Fruit fly (Drosophila melanogaster) whole organism, embryonic: ENCODE measurements around the gene CG42494.

Experiments
- Blimp-1 ChIP-seq: fragments of 200-800 bp; sonication (Bioruptor generic); optimal IDR thresholded peaks from 3 replicates; lab custom pipeline; 2018; ENCODE audit warnings: missing biosample characterization, missing genetic modification characterization, mild to moderate bottlenecking, moderate library complexity, missing genetic modification reagents
- CG11696 ChIP-seq: fragments of 200-800 bp; sonication (Bioruptor generic); IDR thresholded peaks from 2 replicates; pipeline ENCODE4 v1.3.6; 2022; ENCODE audit warnings: missing biosample characterization, missing genetic modification characterization
- CG16863 ChIP-seq: fragments of 200-800 bp; sonication (Bioruptor generic); optimal IDR thresholded peaks from 3 replicates; lab custom pipeline; 2016; ENCODE audit warnings: missing biosample characterization, missing genetic modification characterization
- CG18599 ChIP-seq: fragments of 200-800 bp; sonication (Bioruptor generic); optimal IDR thresholded peaks from 3 replicates; lab custom pipeline; 2017; ENCODE audit warnings: missing biosample characterization, missing genetic modification characterization, mild to moderate bottlenecking, moderate library complexity, missing genetic modification reagents
- CG2199 ChIP-seq: fragments of 200-800 bp; sonication (Bioruptor generic); IDR thresholded peaks from 3 replicates; pipeline ENCODE4 v1.3.6; 2022; ENCODE audit warnings: missing biosample characterization, missing genetic modification characterization
- CG34376 ChIP-seq: fragments of 200-800 bp; sonication (Bioruptor generic); optimal IDR thresholded peaks from 2 replicates; lab custom pipeline; 2018; ENCODE audit warnings: missing biosample characterization, mild to moderate bottlenecking, missing genetic modification characterization
- Camta ChIP-seq: fragments of 200-800 bp; sonication (Bioruptor generic); optimal IDR thresholded peaks from 2 replicates; lab custom pipeline; 2016; ENCODE audit warnings: missing biosample characterization, missing genetic modification characterization
- Ravus ChIP-seq: fragments of 200-800 bp; sonication (Bioruptor generic); IDR thresholded peaks from 2 replicates; pipeline ENCODE4 v1.3.6; 2022; ENCODE audit warnings: missing biosample characterization, missing genetic modification characterization
- cato ChIP-seq: fragments of 200-800 bp; sonication (Bioruptor generic); optimal IDR thresholded peaks from 2 replicates; lab custom pipeline; 2016; ENCODE audit warnings: missing biosample characterization, missing genetic modification characterization, borderline replicate concordance
- nom ChIP-seq: fragments of 200-800 bp; sonication (Bioruptor generic); optimal IDR thresholded peaks from 2 replicates; lab custom pipeline; 2017; ENCODE audit warnings: missing biosample characterization, missing genetic modification characterization, mild to moderate bottlenecking, moderate library complexity, missing genetic modification reagents
- p53 ChIP-seq: fragments of 200-800 bp; sonication (Bioruptor generic); optimal IDR thresholded peaks from 2 replicates; lab custom pipeline; 2016; ENCODE audit warnings: missing biosample characterization, missing genetic modification characterization
- pho ChIP-seq: fragments of 200-800 bp; sonication (Bioruptor generic); optimal IDR thresholded peaks from 2 replicates; lab custom pipeline; 2016; ENCODE audit warnings: missing biosample characterization, missing genetic modification characterization
- salm ChIP-seq: fragments of 200-800 bp; sonication (Bioruptor generic); optimal IDR thresholded peaks from 2 replicates; lab custom pipeline; 2018; ENCODE audit warnings: missing biosample characterization, mild to moderate bottlenecking, missing genetic modification characterization
- trh ChIP-seq: fragments of 200-800 bp; sonication (Bioruptor generic); optimal IDR thresholded peaks from 2 replicates; lab custom pipeline; 2016; ENCODE audit warnings: missing biosample characterization, missing genetic modification characterization

DNA sequence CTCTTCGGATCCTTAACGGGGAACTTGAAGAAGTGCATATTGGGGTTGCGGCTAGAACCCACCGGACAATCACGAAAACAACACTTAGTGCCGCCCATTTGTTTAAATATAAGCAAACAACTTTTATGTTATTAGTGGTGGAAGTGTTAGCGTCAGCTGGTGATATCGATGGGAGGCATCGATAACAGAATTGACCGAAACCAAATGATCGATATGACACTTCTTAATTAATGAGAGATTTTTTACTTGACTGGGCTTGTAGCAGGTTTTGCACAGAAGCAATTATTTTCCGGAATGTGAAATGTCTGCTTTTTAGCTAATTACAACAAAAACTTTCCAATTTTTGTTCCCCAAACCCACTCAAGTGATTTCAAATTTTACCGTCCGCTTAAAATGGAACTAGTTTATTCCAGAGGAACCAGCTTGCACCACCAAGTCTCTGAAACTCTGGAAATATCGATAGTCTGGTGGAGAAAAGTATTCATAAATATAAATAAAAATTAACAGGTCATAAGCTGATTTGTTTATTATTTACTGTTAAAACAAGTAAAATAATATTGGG, 8.2 kb downstream of the CG42494 start, which contains the start of gene CG14965:
- TF ChIP-seq salm (tag; lab: Kevin White, UChicago) (no peak), cato (GFP tag; lab: Kevin White, UChicago) (no peak), Camta (GFP tag; lab: Kevin White, UChicago) (no peak), Ravus (no peak), trh (GFP tag; lab: Kevin White, UChicago) (no peak), CG11696 (GFP tag; lab: Robert Waterston, UW) (no peak), CG34376 (GFP tag; lab: Kevin White, UChicago) (no peak), CG2199 (GFP tag; lab: Robert Waterston, UW) (no peak), Blimp-1 (GFP tag; lab: Kevin White, UChicago) (no peak), pho (GFP tag; lab: Kevin White, UChicago) (no peak), CG18599 (no peak), CG16863 (no peak), nom (GFP tag; lab: Kevin White, UChicago) (no peak), p53 (no peak)
